Worm (Caenorhabditis elegans): ENCODE data around the gene F19G12.3.
A peak's percentile ranks its signal among the peaks of the same experiment; 100 is the strongest.

The F19G12.3 gene

ce11 chrX:1440161-1440560 is 15.6 kb downstream of the F19G12.3 start, which contains the start of gene sedl-1:
Gene sedl-1, minus strand, starts transcription at chrX:1440261.
- TF ChIP-seq elt-1 (tag; optimal IDR thresholded peaks at IDR 0.05): no peak
- no peak for TF ChIP-seq ztf-11 (tag; optimal IDR thresholded peaks at IDR 0.05)
- no peak for TF ChIP-seq nhr-12 (tag; optimal IDR thresholded peaks at IDR 0.05)
- TF ChIP-seq nhr-6 (tag; optimal IDR thresholded peaks at IDR 0.05): no peak
- no peak for TF ChIP-seq nhr-25 (tag; optimal IDR thresholded peaks at IDR 0.05)
- TF ChIP-seq ceh-16 (tag; optimal IDR thresholded peaks at IDR 0.05): no peak
- no peak for TF ChIP-seq lsy-2 (tag; optimal IDR thresholded peaks at IDR 0.05)
- no peak for TF ChIP-seq elt-3 (tag; optimal IDR thresholded peaks at IDR 0.05)
- TF ChIP-seq peb-1 (tag; optimal IDR thresholded peaks at IDR 0.05): no peak
- no peak for TF ChIP-seq nhr-23 (tag; optimal IDR thresholded peaks at IDR 0.05)
- no peak for TF ChIP-seq snpc-4 (tag; optimal IDR thresholded peaks at IDR 0.05)
- no peak for TF ChIP-seq dmd-4 (tag; optimal IDR thresholded peaks at IDR 0.05)
- TF ChIP-seq ZK546.5 (tag; optimal IDR thresholded peaks at IDR 0.05): no peak
- TF ChIP-seq unc-62 (GFP tag; optimal IDR thresholded peaks at IDR 0.05): no peak
- TF ChIP-seq F13H6.1 (tag; optimal IDR thresholded peaks at IDR 0.05): no peak

- no peak for TF ChIP-seq dmd-4 (tag; optimal IDR thresholded peaks at IDR 0.05)
- TF ChIP-seq crh-2 (tag; optimal IDR thresholded peaks at IDR 0.05): no peak
Observed at ce11 chrX:1441602-1442183, 17.1 kb downstream of the F19G12.3 start.

ce11 chrX:1443556-1444243 is 19.1 kb downstream of the F19G12.3 start:
- peak; percentile 20 for TF ChIP-seq sma-3 (GFP tag; optimal IDR thresholded peaks at IDR 0.05)
- no peak for TF ChIP-seq unc-55 (GFP tag; optimal IDR thresholded peaks at IDR 0.05)
- TF ChIP-seq nhr-25 (tag; optimal IDR thresholded peaks at IDR 0.05): peak; percentile 64
- peak; percentile 22 for TF ChIP-seq C34F6.9 (tag; optimal IDR thresholded peaks at IDR 0.05)
- peak; percentile 4 for TF ChIP-seq lin-13 (GFP tag; optimal IDR thresholded peaks at IDR 0.05)
- no peak for TF ChIP-seq F13H6.1 (tag; optimal IDR thresholded peaks at IDR 0.05)

- TF ChIP-seq sma-3 (GFP tag; optimal IDR thresholded peaks at IDR 0.05): peak; percentile 16
- TF ChIP-seq nhr-23 (tag; optimal IDR thresholded peaks at IDR 0.05): no peak
- TF ChIP-seq lin-11 (tag; optimal IDR thresholded peaks at IDR 0.05): no peak
- TF ChIP-seq ceh-16 (tag; optimal IDR thresholded peaks at IDR 0.05): peak; percentile 8
- TF ChIP-seq sma-9 (GFP tag; optimal IDR thresholded peaks at IDR 0.05): peak; percentile 43
- no peak for TF ChIP-seq sma-9 (tag; optimal IDR thresholded peaks at IDR 0.05)
- TF ChIP-seq nhr-129 (tag; optimal IDR thresholded peaks at IDR 0.05): peak; percentile 14
- peak; percentile 64 for TF ChIP-seq ama-1 (optimal IDR thresholded peaks at IDR 0.05)
- TF ChIP-seq lsy-2 (tag; optimal IDR thresholded peaks at IDR 0.05): peak in 1 of 2 experiments; percentile 47
- peak; percentile 53 for TF ChIP-seq ztf-4 (tag; optimal IDR thresholded peaks at IDR 0.05)
- TF ChIP-seq nhr-21 (tag; optimal IDR thresholded peaks at IDR 0.05): peak; percentile 29
- TF ChIP-seq nhr-237 (tag; optimal IDR thresholded peaks at IDR 0.05): no peak
- peak; percentile 4 for TF ChIP-seq F13H6.1 (tag; optimal IDR thresholded peaks at IDR 0.05)
- TF ChIP-seq crh-2 (tag; optimal IDR thresholded peaks at IDR 0.05): peak; percentile 45
- no peak for TF ChIP-seq blmp-1 (tag; optimal IDR thresholded peaks at IDR 0.05; ENCODE audit: insufficient read depth)
Observed at ce11 chrX:1445696-1446095, 21.1 kb downstream of the F19G12.3 start.

- TF ChIP-seq mbf-1 (tag; optimal IDR thresholded peaks at IDR 0.05) (no peak), dmd-4 (tag; optimal IDR thresholded peaks at IDR 0.05) (no peak), elt-3 (tag; optimal IDR thresholded peaks at IDR 0.05) (no peak), ama-1 (optimal IDR thresholded peaks at IDR 0.05) (peak; percentile 62), blmp-1 (tag; optimal IDR thresholded peaks at IDR 0.05; ENCODE audit: insufficient read depth) (peak; percentile 84), zag-1 (tag; optimal IDR thresholded peaks at IDR 0.05) (peak; percentile 92), unc-62 (GFP tag; optimal IDR thresholded peaks at IDR 0.05) (peak; percentile 48), skn-1 (tag; optimal IDR thresholded peaks at IDR 0.05) (peak; percentile 66), nhr-77 (tag; optimal IDR thresholded peaks at IDR 0.05) (peak; percentile 36), snpc-4 (tag; optimal IDR thresholded peaks at IDR 0.05) (peak; percentile 84), lin-13 (GFP tag; optimal IDR thresholded peaks at IDR 0.05) (peak; percentile 86), sem-4 (tag; optimal IDR thresholded peaks at IDR 0.05) (peak; percentile 87), nhr-237 (tag; optimal IDR thresholded peaks at IDR 0.05) (peak; percentile 75), ztf-11 (tag; optimal IDR thresholded peaks at IDR 0.05) (peak; percentile 14), aly-2 (tag; optimal IDR thresholded peaks at IDR 0.05) (no peak), lsy-2 (tag; optimal IDR thresholded peaks at IDR 0.05) (peak; percentile 77 to 94), sma-3 (GFP tag; optimal IDR thresholded peaks at IDR 0.05) (peak; percentile 94), peb-1 (tag; optimal IDR thresholded peaks at IDR 0.05) (no peak), nhr-12 (tag; optimal IDR thresholded peaks at IDR 0.05) (no peak), lin-11 (tag; optimal IDR thresholded peaks at IDR 0.05) (peak; percentile 97), sma-9 (GFP tag; optimal IDR thresholded peaks at IDR 0.05) (peak; percentile 96), sma-9 (tag; optimal IDR thresholded peaks at IDR 0.05) (no peak), alr-1 (tag; optimal IDR thresholded peaks at IDR 0.05) (no peak), mdl-1 (tag; optimal IDR thresholded peaks at IDR 0.05) (peak; percentile 97), F13H6.1 (tag; optimal IDR thresholded peaks at IDR 0.05) (peak; percentile 98), nhr-129 (tag; optimal IDR thresholded peaks at IDR 0.05) (peak; percentile 96), nhr-21 (tag; optimal IDR thresholded peaks at IDR 0.05) (peak; percentile 95), nhr-11 (tag; optimal IDR thresholded peaks at IDR 0.05) (no peak), mab-5 (tag; optimal IDR thresholded peaks at IDR 0.05) (peak; percentile 92), C34F6.9 (tag; optimal IDR thresholded peaks at IDR 0.05) (peak; percentile 98), unc-39 (tag; optimal IDR thresholded peaks at IDR 0.05) (no peak)
Observed at ce11 chrX:1446593-1447141, 22.1 kb downstream of the F19G12.3 start, which contains the start of gene zfp-3. Gene zfp-3, minus strand, starts transcription at chrX:1446643.

Measured in whole organism, L2 larva.